Worm (Caenorhabditis elegans): ENCODE data around the gene F31F4.11.

Gene F31F4.11

ce11 chrV:679663-680062 is 15.4 kb upstream of the F31F4.11 start, which contains the start of gene srx-22:
srx-22 (plus strand) TSS chrV:679963.
- no peak for TF ChIP-seq unc-39 (tag; optimal IDR thresholded peaks at IDR 0.05)
- TF ChIP-seq ama-1 (optimal IDR thresholded peaks at IDR 0.05) = no peak
- no peak for TF ChIP-seq ztf-4 (tag; optimal IDR thresholded peaks at IDR 0.05)
- no peak for TF ChIP-seq skn-1 (tag; optimal IDR thresholded peaks at IDR 0.05)
- TF ChIP-seq ceh-82 (tag; optimal IDR thresholded peaks at IDR 0.05) = no peak
- no peak for TF ChIP-seq nhr-25 (tag; optimal IDR thresholded peaks at IDR 0.05)
- no peak for TF ChIP-seq tbx-2 (tag; optimal IDR thresholded peaks at IDR 0.05)
- no peak for TF ChIP-seq nhr-237 (tag; optimal IDR thresholded peaks at IDR 0.05)
- TF ChIP-seq mml-1 (tag; optimal IDR thresholded peaks at IDR 0.05) = no peak
- no peak for TF ChIP-seq nhr-28 (tag; optimal IDR thresholded peaks at IDR 0.05)
- TF ChIP-seq daf-12 (tag; optimal IDR thresholded peaks at IDR 0.05) = no peak
- no peak for TF ChIP-seq snpc-4 (tag; optimal IDR thresholded peaks at IDR 0.05)
- no peak for TF ChIP-seq nhr-11 (tag; optimal IDR thresholded peaks at IDR 0.05)
- no peak for TF ChIP-seq ztf-11 (tag; optimal IDR thresholded peaks at IDR 0.05)

- TF ChIP-seq pqm-1 (tag; optimal IDR thresholded peaks at IDR 0.05) = no peak
- peak; percentile 12 for TF ChIP-seq snpc-4 (tag; optimal IDR thresholded peaks at IDR 0.05)
- no peak for TF ChIP-seq ztf-11 (tag; optimal IDR thresholded peaks at IDR 0.05)
- TF ChIP-seq ZK546.5 (tag; optimal IDR thresholded peaks at IDR 0.05) = no peak
- no peak for TF ChIP-seq nhr-77 (tag; optimal IDR thresholded peaks at IDR 0.05)
- TF ChIP-seq skn-1 (tag; optimal IDR thresholded peaks at IDR 0.05) = no peak
- no peak for TF ChIP-seq fkh-10 (GFP tag; optimal IDR thresholded peaks at IDR 0.05)
- no peak for TF ChIP-seq mml-1 (tag; optimal IDR thresholded peaks at IDR 0.05)
- no peak for TF ChIP-seq nhr-237 (tag; optimal IDR thresholded peaks at IDR 0.05)
- TF ChIP-seq nfya-1 (tag; optimal IDR thresholded peaks at IDR 0.05; ENCODE audit: insufficient read depth) = no peak
- peak; percentile 60 for TF ChIP-seq nhr-43 (tag; optimal IDR thresholded peaks at IDR 0.05; ENCODE audit: poor library complexity, severe bottlenecking)
- TF ChIP-seq unc-39 (tag; optimal IDR thresholded peaks at IDR 0.05) = no peak
- peak; percentile 21 for TF ChIP-seq lin-15B (tag; optimal IDR thresholded peaks at IDR 0.05)
- no peak for TF ChIP-seq eor-1 (tag; optimal IDR thresholded peaks at IDR 0.05)
- peak; percentile 28 for TF ChIP-seq elt-2 (tag; optimal IDR thresholded peaks at IDR 0.05)
- no peak for TF ChIP-seq lsy-12 (tag; optimal IDR thresholded peaks at IDR 0.05)
- TF ChIP-seq nhr-25 (tag; optimal IDR thresholded peaks at IDR 0.05) = peak; percentile 36
- peak; percentile 62 for TF ChIP-seq nhr-23 (tag; optimal IDR thresholded peaks at IDR 0.05)
- TF ChIP-seq ceh-28 (tag; optimal IDR thresholded peaks at IDR 0.05) = peak; percentile 30
Observed at ce11 chrV:676550-677084, 12.4 kb upstream of the F31F4.11 start, which contains the start of the genes fbxa-72 and srx-21. fbxa-72 (minus strand) TSS chrV:676753. srx-21 (plus strand) TSS chrV:677034.

ce11 chrV:676090-676489 is 11.9 kb upstream of the F31F4.11 start:
- no peak for TF ChIP-seq lsy-12 (tag; optimal IDR thresholded peaks at IDR 0.05)
- no peak for TF ChIP-seq lin-15B (tag; optimal IDR thresholded peaks at IDR 0.05)
- no peak for TF ChIP-seq nfya-1 (tag; optimal IDR thresholded peaks at IDR 0.05; ENCODE audit: insufficient read depth)
- TF ChIP-seq snpc-4 (tag; optimal IDR thresholded peaks at IDR 0.05) = peak; percentile 24

- TF ChIP-seq lsy-12 (tag; optimal IDR thresholded peaks at IDR 0.05) (no peak), nhr-25 (tag; optimal IDR thresholded peaks at IDR 0.05) (no peak), mml-1 (tag; optimal IDR thresholded peaks at IDR 0.05) (no peak), nhr-23 (tag; optimal IDR thresholded peaks at IDR 0.05) (no peak), unc-62 (GFP tag; optimal IDR thresholded peaks at IDR 0.05) (no peak), ceh-82 (tag; optimal IDR thresholded peaks at IDR 0.05) (no peak), skn-1 (tag; optimal IDR thresholded peaks at IDR 0.05) (no peak), ceh-9 (tag; optimal IDR thresholded peaks at IDR 0.05) (no peak), nhr-77 (tag; optimal IDR thresholded peaks at IDR 0.05) (no peak), tbx-2 (tag; optimal IDR thresholded peaks at IDR 0.05) (no peak), lin-15B (tag; optimal IDR thresholded peaks at IDR 0.05) (no peak), elt-1 (tag; optimal IDR thresholded peaks at IDR 0.05) (no peak)
Observed at ce11 chrV:674213-674612, 10.0 kb upstream of the F31F4.11 start, which contains the start of gene sru-25. sru-25 (minus strand) TSS chrV:674313.

- TF ChIP-seq nhr-28 (tag; optimal IDR thresholded peaks at IDR 0.05) (no peak), ceh-82 (tag; optimal IDR thresholded peaks at IDR 0.05) (no peak), fkh-10 (GFP tag; optimal IDR thresholded peaks at IDR 0.05) (no peak), nhr-12 (tag; optimal IDR thresholded peaks at IDR 0.05) (no peak), skn-1 (tag; optimal IDR thresholded peaks at IDR 0.05) (no peak), pqm-1 (tag; optimal IDR thresholded peaks at IDR 0.05) (no peak), ceh-28 (tag; optimal IDR thresholded peaks at IDR 0.05) (no peak), ztf-4 (tag; optimal IDR thresholded peaks at IDR 0.05) (no peak), egl-5 (tag; optimal IDR thresholded peaks at IDR 0.05) (no peak), tbx-2 (tag; optimal IDR thresholded peaks at IDR 0.05) (no peak), nhr-77 (tag; optimal IDR thresholded peaks at IDR 0.05) (no peak), elt-2 (tag; optimal IDR thresholded peaks at IDR 0.05) (no peak), daf-12 (tag; optimal IDR thresholded peaks at IDR 0.05) (no peak), ceh-9 (tag; optimal IDR thresholded peaks at IDR 0.05) (no peak), ceh-16 (tag; optimal IDR thresholded peaks at IDR 0.05) (no peak), nhr-67 (tag; optimal IDR thresholded peaks at IDR 0.05) (no peak), hmg-11 (tag; optimal IDR thresholded peaks at IDR 0.05) (no peak), R02D3.7 (tag; optimal IDR thresholded peaks at IDR 0.05) (no peak), unc-62 (GFP tag; optimal IDR thresholded peaks at IDR 0.05) (no peak)
Observed at ce11 chrV:671342-671741, 7.1 kb upstream of the F31F4.11 start, which contains the start of gene sru-24. sru-24 (minus strand) TSS chrV:671442.

Measured in whole organism, L3 larva.